Fruit fly (Drosophila melanogaster): ENCODE measurements around the gene Ktl.

Gene Ktl

DNA sequence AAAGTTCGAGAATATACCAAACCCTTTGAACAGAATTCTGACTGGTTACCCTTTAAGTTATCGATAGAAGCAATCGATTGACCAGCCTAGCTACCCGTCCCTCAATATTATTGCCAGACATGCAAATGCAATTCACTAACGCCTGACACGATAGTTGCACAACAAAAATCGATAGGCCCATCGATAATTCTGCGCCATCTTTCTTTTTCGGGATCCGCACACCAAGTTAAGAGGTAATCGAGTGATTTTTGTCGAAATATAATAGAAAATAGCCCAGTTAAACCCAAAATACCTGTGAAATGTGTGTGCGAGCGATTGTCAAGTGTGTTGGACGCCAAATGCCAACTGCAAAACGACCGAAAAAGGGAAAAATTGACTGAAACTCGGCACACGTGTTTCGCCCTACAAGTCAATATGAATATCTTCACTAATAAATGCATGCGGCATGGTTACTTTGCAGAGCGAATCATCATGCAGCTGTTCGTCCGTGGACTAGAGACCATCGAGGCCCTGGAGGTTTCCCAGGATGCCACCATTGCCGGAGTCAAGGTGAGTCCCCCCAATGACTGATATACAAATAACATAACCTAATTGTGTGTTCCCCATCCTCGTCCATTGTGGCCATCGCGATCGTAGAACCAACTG lies 46.6 kb downstream of the Ktl start, which contains the start of gene RpS30 (continued):
- no peak for TF ChIP-seq CG18764 (GFP tag; optimal IDR thresholded peaks at IDR 0.05)
- TF ChIP-seq wek (GFP tag; optimal IDR thresholded peaks at IDR 0.05) = no peak
- TF ChIP-seq CG11560 (tag; IDR thresholded peaks at IDR 0.05) = peak; percentile 80; the same call in 2 of the 3 replicates
- no peak for TF ChIP-seq CG10321 (GFP tag; IDR thresholded peaks at IDR 0.05)
- TF ChIP-seq lola (GFP tag; optimal IDR thresholded peaks at IDR 0.05) = no peak
- 0 out of 2 replicates have a peak, but pooled peaks have one; percentile 11 for TF ChIP-seq CG32767 (GFP tag; IDR thresholded peaks at IDR 0.05)
- TF ChIP-seq unpg (GFP tag; optimal IDR thresholded peaks at IDR 0.05) = no peak
- TF ChIP-seq sisA (GFP tag; IDR thresholded peaks at IDR 0.05) = no peak
- TF ChIP-seq mirr (GFP tag; optimal IDR thresholded peaks at IDR 0.05) = peak; percentile 38
- TF ChIP-seq Max (GFP tag; optimal IDR thresholded peaks at IDR 0.05) = peak; percentile 49
- peak; percentile 69 for TF ChIP-seq CG12769 (tag; optimal IDR thresholded peaks at IDR 0.05)
- TF ChIP-seq Nf-YC (tag; optimal IDR thresholded peaks at IDR 0.05) = peak; percentile 69
- peak in 1 of 2 experiments; percentile 36 for TF ChIP-seq bsh (GFP tag; optimal IDR thresholded peaks at IDR 0.05)
- TF ChIP-seq odd (GFP tag; optimal IDR thresholded peaks at IDR 0.05) = no peak
- peak; percentile 59 for TF ChIP-seq Fer1 (GFP tag; optimal IDR thresholded peaks at IDR 0.05)
- peak in 1 of 2 experiments; percentile 16 for TF ChIP-seq crp (GFP tag; optimal IDR thresholded peaks at IDR 0.05)
- TF ChIP-seq C15 (GFP tag; IDR thresholded peaks at IDR 0.05) = no peak
- TF ChIP-seq Dll (GFP tag; IDR thresholded peaks at IDR 0.05; ENCODE audit: partially characterized antibody) = peak; percentile 95
- peak; percentile 46 for TF ChIP-seq CG8924 (tag; optimal IDR thresholded peaks at IDR 0.05)
- TF ChIP-seq CG14014 (GFP tag; IDR thresholded peaks at IDR 0.05) = no peak
- no peak for TF ChIP-seq zfh1 (GFP tag; IDR thresholded peaks at IDR 0.05)
- no peak for TF ChIP-seq jing (GFP tag; optimal IDR thresholded peaks at IDR 0.05)
- peak; percentile 94 for TF ChIP-seq gfzf (GFP tag; optimal IDR thresholded peaks at IDR 0.05)
- TF ChIP-seq repo (GFP tag; optimal IDR thresholded peaks at IDR 0.05) = peak; percentile 4
- TF ChIP-seq amos (GFP tag; IDR thresholded peaks at IDR 0.05; ENCODE audit: partially characterized antibody) = peak; percentile 98
- TF ChIP-seq CG16813 (GFP tag; IDR thresholded peaks at IDR 0.05; ENCODE audit: partially characterized antibody) = peak; percentile 98
- peak; percentile 9 for TF ChIP-seq CG10209 (GFP tag; optimal IDR thresholded peaks at IDR 0.05)
- TF ChIP-seq esg (GFP tag; conservative IDR thresholded peaks at IDR 0.05) = no peak
- TF ChIP-seq al (GFP tag; IDR thresholded peaks at IDR 0.05) = no peak
- no peak for TF ChIP-seq CG5953 (GFP tag; IDR thresholded peaks at IDR 0.05)
- peak; percentile 10 for TF ChIP-seq CG3163 (GFP tag; optimal IDR thresholded peaks at IDR 0.05)
- TF ChIP-seq CG7963 (GFP tag; IDR thresholded peaks at IDR 0.05; ENCODE audit: partially characterized antibody) = peak; percentile 97
- peak; percentile 17 for TF ChIP-seq CG4282 (GFP tag; optimal IDR thresholded peaks at IDR 0.05)
- peak; percentile 44 for TF ChIP-seq Bteb2 (GFP tag; optimal IDR thresholded peaks at IDR 0.05)
- peak; percentile 24 for TF ChIP-seq CG30403 (GFP tag; optimal IDR thresholded peaks at IDR 0.05)
- no peak; the same call in 1 of the 2 replicates for TF ChIP-seq lmd (GFP tag; IDR thresholded peaks at IDR 0.05)
- peak; percentile 78 for TF ChIP-seq Hmr (GFP tag; optimal IDR thresholded peaks at IDR 0.05)
- TF ChIP-seq dmrt99B (tag; optimal IDR thresholded peaks at IDR 0.05) = no peak
- TF ChIP-seq HLHmδ (GFP tag; optimal IDR thresholded peaks at IDR 0.05) = no peak
- peak; percentile 37 for TF ChIP-seq ftz-f1 (GFP tag; optimal IDR thresholded peaks at IDR 0.05)
- TF ChIP-seq Camta (GFP tag; optimal IDR thresholded peaks at IDR 0.05) = no peak
- TF ChIP-seq slbo (GFP tag; IDR thresholded peaks at IDR 0.05) = peak; percentile 49
- no peak for TF ChIP-seq CG4404 (GFP tag; IDR thresholded peaks at IDR 0.05)
- peak; percentile 56 for TF ChIP-seq CG12391 (tag; optimal IDR thresholded peaks at IDR 0.05)
- peak; percentile 12 for TF ChIP-seq scrt (GFP tag; optimal IDR thresholded peaks at IDR 0.05)
- TF ChIP-seq CG18011 (GFP tag; optimal IDR thresholded peaks at IDR 0.05) = peak; percentile 20
- no peak for TF ChIP-seq CG8359 (GFP tag; optimal IDR thresholded peaks at IDR 0.05; ENCODE audit: borderline replicate concordance)
- peak; percentile 49 for TF ChIP-seq Xbp1 (GFP tag; optimal IDR thresholded peaks at IDR 0.05)
